Worm (Caenorhabditis elegans) whole organism, L4 larva: ENCODE measurements around the gene F22B5.4.

Source experiments
- D1046.2 ChIP-seq: fragments of 200-800 bp; sonication (Bioruptor generic); IDR thresholded peaks from 2 replicates; pipeline ENCODE4 v1.3.6; 2022; ENCODE audit warnings: missing genetic modification characterization, missing compliant biosample characterization
- F49E8.2 ChIP-seq: sonication (generic microtip); optimal IDR thresholded peaks from 2 replicates; lab custom pipeline; 2016; ENCODE audit warnings: missing compliant biosample characterization, mild to moderate bottlenecking, missing genetic modification characterization, borderline replicate concordance
- R02D3.7 ChIP-seq: fragments of 150-350 bp; sonication (generic microtip); optimal IDR thresholded peaks from 3 replicates; lab custom pipeline; 2014; ENCODE audit warnings: missing biosample characterization, missing genetic modification characterization
- T20F7.1 ChIP-seq: fragments of 200-800 bp; sonication (Bioruptor generic); optimal IDR thresholded peaks from 2 replicates; lab custom pipeline; 2018; ENCODE audit warnings: mild to moderate bottlenecking, missing genetic modification characterization, missing compliant biosample characterization
- Y105C5A.15 ChIP-seq: fragments of 200-800 bp; sonication (Bioruptor generic); IDR thresholded peaks from 2 replicates; pipeline ENCODE4 v1.3.6; 2022; ENCODE audit warnings: missing genetic modification characterization, missing compliant biosample characterization
- Y5F2A.4 ChIP-seq: fragments of 200-800 bp; sonication (Bioruptor generic); optimal IDR thresholded peaks from 2 replicates; lab custom pipeline; 2018; ENCODE audit warnings: mild to moderate bottlenecking, missing genetic modification characterization, missing compliant biosample characterization
- ceh-32 ChIP-seq: sonication (generic microtip); optimal IDR thresholded peaks from 2 replicates; lab custom pipeline; 2016; ENCODE audit warnings: mild to moderate bottlenecking, missing genetic modification characterization, missing compliant biosample characterization; ENCODE audit not compliant: poor library complexity
- ces-1 ChIP-seq: fragments of 150-350 bp; sonication (generic microtip); optimal IDR thresholded peaks from 4 replicates; lab custom pipeline; 2014; ENCODE audit warnings: missing biosample characterization, missing genetic modification reagents, missing genetic modification characterization
- daf-16 ChIP-seq, 3 experiments: sonication (generic microtip); optimal IDR thresholded peaks; 2 replicates each; lab custom pipeline; 2016 to 2017; ENCODE audit warnings: missing genetic modification characterization in 3 of 3, missing genetic modification reagents in 3 of 3, mild to moderate bottlenecking in 2 of 3, missing compliant biosample characterization in 2 of 3, missing biosample characterization in 1 of 3, moderate library complexity in 1 of 3
- daf-19 ChIP-seq: fragments of 200-800 bp; sonication (Bioruptor generic); conservative IDR thresholded peaks from 2 replicates; pipeline ENCODE4 v1.3.6; 2022; ENCODE audit warnings: missing genetic modification characterization, missing compliant biosample characterization
- dmd-6 ChIP-seq: fragments of 200-800 bp; sonication (Bioruptor generic); IDR thresholded peaks from 2 replicates; pipeline ENCODE4 v1.3.6; 2022; ENCODE audit warnings: missing genetic modification reagents, missing genetic modification characterization, missing compliant biosample characterization
- dmd-8 ChIP-seq: fragments of 200-800 bp; sonication (Bioruptor generic); IDR thresholded peaks from 2 replicates; pipeline ENCODE4 v1.3.6; 2022; ENCODE audit warnings: missing genetic modification characterization, missing compliant biosample characterization
- dmd-9 ChIP-seq: fragments of 200-800 bp; sonication (Bioruptor generic); IDR thresholded peaks from 2 replicates; pipeline ENCODE4 v1.3.6; 2022; ENCODE audit warnings: missing genetic modification reagents, missing genetic modification characterization, missing compliant biosample characterization
- dpl-1 ChIP-seq: fragments of 150-350 bp; optimal IDR thresholded peaks from 2 replicates; lab custom pipeline; 2014; ENCODE audit warnings: missing biosample characterization, missing genetic modification reagents, missing genetic modification characterization
- dve-1 ChIP-seq: sonication (generic microtip); optimal IDR thresholded peaks from 2 replicates; lab custom pipeline; 2017; ENCODE audit warnings: antibody characterized with exemption, mild to moderate bottlenecking, missing genetic modification characterization, missing compliant biosample characterization; ENCODE audit not compliant: insufficient read depth
- egl-27 ChIP-seq: sonication (generic microtip); optimal IDR thresholded peaks from 3 replicates; lab custom pipeline; 2017; ENCODE audit warnings: missing biosample characterization, missing genetic modification reagents, missing genetic modification characterization
- fos-1 ChIP-seq: fragments of 150-350 bp; optimal IDR thresholded peaks from 2 replicates; lab custom pipeline; 2014; ENCODE audit warnings: missing biosample characterization, missing genetic modification characterization
- gei-8 ChIP-seq: fragments of 200-800 bp; sonication (Bioruptor generic); optimal IDR thresholded peaks from 2 replicates; lab custom pipeline; 2018; ENCODE audit warnings: mild to moderate bottlenecking, missing genetic modification characterization, missing compliant biosample characterization
- hif-1 ChIP-seq, 2 experiments: sonication (generic microtip); optimal IDR thresholded peaks; 2 replicates each; lab custom pipeline; 2016 to 2017; ENCODE audit warnings: missing compliant biosample characterization in 2 of 2, missing genetic modification characterization in 2 of 2, missing genetic modification reagents in 2 of 2, missing genotype in 2 of 2, mild to moderate bottlenecking in 1 of 2
- hlh-30 ChIP-seq: sonication (generic microtip); optimal IDR thresholded peaks from 2 replicates; lab custom pipeline; 2017; ENCODE audit warnings: antibody characterized with exemption, mild to moderate bottlenecking, missing genetic modification characterization, missing compliant biosample characterization; ENCODE audit not compliant: insufficient read depth
- lin-29 ChIP-seq: fragments of 200-800 bp; sonication (Bioruptor generic); IDR thresholded peaks from 2 replicates; pipeline ENCODE4 v1.3.6; 2022; ENCODE audit warnings: missing genetic modification reagents, missing genetic modification characterization, missing compliant biosample characterization
- lin-38 ChIP-seq: fragments of 200-800 bp; sonication (Bioruptor generic); IDR thresholded peaks from 2 replicates; pipeline ENCODE4 v1.3.6; 2022; ENCODE audit warnings: missing genetic modification reagents, missing genetic modification characterization, missing compliant biosample characterization
- lsy-2 ChIP-seq, 2 experiments: fragments of 150-350 bp in 1 of 2; sonication (generic microtip) in 1 of 2; optimal IDR thresholded peaks; 2 replicates each; lab custom pipeline; 2014 to 2017; ENCODE audit warnings: missing biosample characterization in 2 of 2, missing genetic modification characterization in 2 of 2
- madf-5 ChIP-seq, 2 experiments: fragments of 200-800 bp; sonication (Bioruptor generic); IDR thresholded peaks; 2 replicates each; pipeline ENCODE4 v1.3.6; 2022; ENCODE audit warnings: missing compliant biosample characterization in 2 of 2, missing genetic modification characterization in 2 of 2
- madf-9 ChIP-seq: fragments of 200-800 bp; sonication (Bioruptor generic); conservative IDR thresholded peaks from 2 replicates; pipeline ENCODE4 v1.3.6; 2022; ENCODE audit warnings: missing genetic modification reagents, missing genetic modification characterization, missing compliant biosample characterization
- mep-1 ChIP-seq: fragments of 150-350 bp; sonication (generic microtip); optimal IDR thresholded peaks from 3 replicates; lab custom pipeline; 2014; ENCODE audit warnings: missing biosample characterization, missing genetic modification characterization
- mxl-3 ChIP-seq: fragments of 200-800 bp; sonication (Bioruptor generic); optimal IDR thresholded peaks from 2 replicates; lab custom pipeline; 2018; ENCODE audit warnings: mild to moderate bottlenecking, missing genetic modification characterization, missing compliant biosample characterization
- nhr-237 ChIP-seq: sonication (generic microtip); optimal IDR thresholded peaks from 2 replicates; lab custom pipeline; 2017; ENCODE audit warnings: missing biosample characterization, missing genetic modification characterization
- nhr-25 ChIP-seq: sonication (generic microtip); optimal IDR thresholded peaks from 2 replicates; lab custom pipeline; 2017; ENCODE audit warnings: missing genetic modification characterization, mild to moderate bottlenecking, missing compliant biosample characterization, antibody characterized with exemption, moderate library complexity, borderline replicate concordance; ENCODE audit not compliant: insufficient read depth
- nhr-28 ChIP-seq: fragments of 150-350 bp; optimal IDR thresholded peaks from 2 replicates; lab custom pipeline; 2014; ENCODE audit warnings: missing biosample characterization, missing genetic modification characterization
- nhr-6 ChIP-seq: fragments of 150-350 bp; optimal IDR thresholded peaks from 2 replicates; lab custom pipeline; 2014; ENCODE audit warnings: missing biosample characterization, missing genetic modification characterization
- pha-4 ChIP-seq, 2 experiments: fragments of 150-350 bp in 1 of 2; fragments of 200-800 bp in 1 of 2; sonication (Bioruptor generic) in 1 of 2; IDR thresholded peaks in 1 of 2; optimal IDR thresholded peaks in 1 of 2; 2 replicates each; pipeline versions ENCODE4 v1.3.6 to Lab custom; 2014 to 2022; ENCODE audit warnings: missing genetic modification characterization in 2 of 2, missing genetic modification reagents in 2 of 2, missing biosample characterization in 1 of 2, missing compliant biosample characterization in 1 of 2
- php-3 ChIP-seq: fragments of 200-800 bp; sonication (Bioruptor generic); IDR thresholded peaks from 2 replicates; pipeline ENCODE4 v1.3.6; 2022; ENCODE audit warnings: missing genetic modification reagents, missing genetic modification characterization, missing compliant biosample characterization
- pqm-1 ChIP-seq: sonication (generic microtip); optimal IDR thresholded peaks from 2 replicates; lab custom pipeline; 2017; ENCODE audit warnings: missing biosample characterization, missing genetic modification characterization
- rbr-2 ChIP-seq: sonication (generic microtip); optimal IDR thresholded peaks from 2 replicates; lab custom pipeline; 2016; ENCODE audit warnings: missing genotype, missing genetic modification characterization, missing compliant biosample characterization
- snpc-1.2 ChIP-seq: fragments of 200-800 bp; sonication (Bioruptor generic); IDR thresholded peaks from 2 replicates; pipeline ENCODE4 v1.3.6; 2022; ENCODE audit warnings: missing genetic modification reagents, missing genetic modification characterization, missing compliant biosample characterization
- spr-1 ChIP-seq: sonication (generic microtip); optimal IDR thresholded peaks from 2 replicates; lab custom pipeline; 2016; ENCODE audit warnings: mild to moderate bottlenecking, missing genetic modification characterization, missing compliant biosample characterization
- spr-3 ChIP-seq: fragments of 200-800 bp; sonication (Bioruptor generic); optimal IDR thresholded peaks from 2 replicates; lab custom pipeline; 2018; ENCODE audit warnings: mild to moderate bottlenecking, missing genetic modification characterization, missing compliant biosample characterization
- tag-97 ChIP-seq: fragments of 200-800 bp; sonication (Bioruptor generic); IDR thresholded peaks from 2 replicates; pipeline ENCODE4 v1.3.6; 2022; ENCODE audit warnings: missing genetic modification characterization, missing compliant biosample characterization
- tra-1 ChIP-seq: fragments of 200-800 bp; sonication (Bioruptor generic); IDR thresholded peaks from 2 replicates; pipeline ENCODE4 v1.3.6; 2022; ENCODE audit warnings: missing genetic modification reagents, missing genetic modification characterization, missing compliant biosample characterization
- unc-62 ChIP-seq, 3 experiments: fragments of 150-350 bp in 1 of 3; sonication (generic microtip); optimal IDR thresholded peaks in 2 of 3; peaks in 1 of 3; 1 replicate in 1 of 3; 2 replicates in 2 of 3; lab custom pipeline; 2014 to 2017; ENCODE audit warnings: missing biosample characterization in 3 of 3, missing genetic modification characterization in 3 of 3, missing genetic modification reagents in 3 of 3, missing genotype in 1 of 3
- zag-1 ChIP-seq: fragments of 150-350 bp; optimal IDR thresholded peaks from 2 replicates; lab custom pipeline; 2014; ENCODE audit warnings: missing biosample characterization, missing genetic modification characterization
- zfp-2 ChIP-seq: sonication (generic microtip); optimal IDR thresholded peaks from 2 replicates; lab custom pipeline; 2016; ENCODE audit warnings: mild to moderate bottlenecking, missing genetic modification characterization, missing compliant biosample characterization
- zfp-3 ChIP-seq: fragments of 200-800 bp; sonication (Bioruptor generic); conservative IDR thresholded peaks from 2 replicates; pipeline ENCODE4 v1.3.6; 2022; ENCODE audit warnings: missing genetic modification reagents, missing genetic modification characterization, missing compliant biosample characterization
- zip-2 ChIP-seq: fragments of 150-350 bp; optimal IDR thresholded peaks from 2 replicates; lab custom pipeline; 2014; ENCODE audit warnings: missing biosample characterization, missing genetic modification characterization
- ztf-11 ChIP-seq: fragments of 150-350 bp; optimal IDR thresholded peaks from 2 replicates; lab custom pipeline; 2014; ENCODE audit warnings: missing biosample characterization, missing genetic modification characterization
- ztf-7 ChIP-seq: fragments of 150-350 bp; optimal IDR thresholded peaks from 2 replicates; lab custom pipeline; 2014; ENCODE audit warnings: missing biosample characterization, missing genetic modification characterization

Gene F22B5.4

ce11 chrII:8484546-8484945, 35.0 kb downstream of the F22B5.4 start (continued):
- TF ChIP-seq php-3 (GFP tag; lab: Robert Waterston, UW) (peak; percentile 63; the same call in 1 of the 2 replicates), pqm-1 (peak; percentile 56), nhr-28 (tag; lab: Kevin White, UChicago) (peak; percentile 100)

ce11 chrII:8485603-8486002, 36.1 kb downstream of the F22B5.4 start, which contains the start of gene gbh-2:
gbh-2 (plus strand) TSS chrII:8485879.
- TF ChIP-seq unc-62 (GFP tag; optimal IDR thresholded peaks at IDR 0.05 in 1 of 2; lab: Kevin White, UChicago) (no peak), unc-62 (tag; optimal IDR thresholded peaks at IDR 0.05; lab: Kevin White, UChicago) (no peak), madf-5 (GFP tag; IDR thresholded peaks at IDR 0.05; lab: Robert Waterston, UW) (no peak), daf-16 (GFP tag; optimal IDR thresholded peaks at IDR 0.05; lab: Kevin White, UChicago) (no peak), daf-16 (tag; optimal IDR thresholded peaks at IDR 0.05; lab: Kevin White, UChicago) (peak; percentile 72), Y5F2A.4 (GFP tag; lab: Kevin White, UChicago) (no peak), ces-1 (GFP tag; lab: Kevin White, UChicago) (no peak), T20F7.1 (GFP tag; lab: Kevin White, UChicago) (peak; percentile 45), ceh-32 (tag; lab: Kevin White, UChicago) (no peak), pha-4 (GFP tag; IDR thresholded peaks at IDR 0.05; lab: Robert Waterston, UW) (no peak), pha-4 (tag; optimal IDR thresholded peaks at IDR 0.05; lab: Kevin White, UChicago) (no peak), lin-29 (GFP tag; lab: Robert Waterston, UW) (no peak), zfp-3 (GFP tag; lab: Robert Waterston, UW) (no peak), zfp-2 (no peak), snpc-1.2 (GFP tag; lab: Robert Waterston, UW) (no peak), dmd-8 (GFP tag; lab: Robert Waterston, UW) (no peak), Y105C5A.15 (GFP tag; lab: Robert Waterston, UW) (no peak), tag-97 (GFP tag; lab: Robert Waterston, UW) (no peak), dmd-9 (GFP tag; lab: Robert Waterston, UW) (no peak), zag-1 (no peak), ztf-11 (tag; lab: Kevin White, UChicago) (no peak), tra-1 (GFP tag; lab: Robert Waterston, UW) (peak; percentile 36; the same call in 1 of the 2 replicates), R02D3.7 (tag; lab: Kevin White, UChicago) (no peak), D1046.2 (GFP tag; lab: Robert Waterston, UW) (no peak), rbr-2 (tag; lab: Kevin White, UChicago) (no peak), dpl-1 (GFP tag; lab: Kevin White, UChicago) (no peak), php-3 (GFP tag; lab: Robert Waterston, UW) (peak; percentile 87), daf-19 (GFP tag; lab: Robert Waterston, UW) (no peak), spr-3 (GFP tag; lab: Kevin White, UChicago) (no peak), egl-27 (no peak), dve-1 (tag; lab: Kevin White, UChicago) (peak; percentile 92), nhr-6 (no peak), madf-9 (GFP tag; lab: Robert Waterston, UW) (no peak), nhr-237 (no peak), mxl-3 (GFP tag; lab: Kevin White, UChicago) (no peak), zip-2 (tag; lab: Kevin White, UChicago) (no peak), F49E8.2 (tag; lab: Kevin White, UChicago) (no peak), fos-1 (no peak), lin-38 (no peak), mep-1 (tag; lab: Kevin White, UChicago) (peak; percentile 81), hif-1 (tag; optimal IDR thresholded peaks at IDR 0.05; lab: Kevin White, UChicago) (peak; percentile 42 to 94), lsy-2 (tag; optimal IDR thresholded peaks at IDR 0.05; lab: Kevin White, UChicago) (peak in 1 of 2 experiments; percentile 67), spr-1 (tag; lab: Kevin White, UChicago) (no peak), dmd-6 (GFP tag; lab: Robert Waterston, UW) (peak; percentile 90), gei-8 (GFP tag; lab: Kevin White, UChicago) (no peak), nhr-25 (tag; lab: Kevin White, UChicago) (peak; percentile 22), hlh-30 (tag; lab: Kevin White, UChicago) (peak; percentile 73), ztf-7 (tag; lab: Kevin White, UChicago) (peak; percentile 94)
